Fruit fly (Drosophila melanogaster): ENCODE data around the gene Afti.

Gene Afti

DNA sequence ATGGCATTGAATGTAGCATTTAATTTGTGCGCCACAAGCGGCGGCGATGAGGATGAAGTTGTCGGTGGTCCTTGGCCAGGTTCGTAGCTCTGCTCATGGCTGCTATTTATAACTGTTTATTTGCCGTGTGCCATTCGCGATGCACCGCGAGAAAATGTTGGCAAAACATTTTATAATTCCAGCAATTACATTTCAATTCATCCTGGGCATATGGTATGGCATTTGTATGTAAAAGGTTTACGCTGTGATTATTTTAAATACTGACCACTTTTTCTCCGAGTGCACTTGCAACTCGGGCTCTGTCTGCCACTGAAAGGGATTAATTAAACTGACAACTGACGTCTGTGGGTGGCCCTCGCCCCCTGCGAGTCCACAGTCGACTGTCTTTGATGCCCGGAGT is 30.1 kb upstream of the Afti start (continued):
- TF ChIP-seq CG11247 (GFP tag; IDR thresholded peaks at IDR 0.05) (no peak), eve (GFP tag; optimal IDR thresholded peaks at IDR 0.05) (no peak), Hr51 (GFP tag; optimal IDR thresholded peaks at IDR 0.05) (peak in 1 of 2 experiments; percentile 41), ttk (GFP tag; IDR thresholded peaks at IDR 0.05) (no peak), ase (GFP tag; IDR thresholded peaks at IDR 0.05) (no peak), her (GFP tag; optimal IDR thresholded peaks at IDR 0.05) (no peak), CG6791 (GFP tag; IDR thresholded peaks at IDR 0.05; ENCODE audit: partially characterized antibody) (no peak), CG15514 (GFP tag; optimal IDR thresholded peaks at IDR 0.05) (no peak), HLH3B (GFP tag; IDR thresholded peaks at IDR 0.05) (no peak), sug (tag; optimal IDR thresholded peaks at IDR 0.05) (no peak), slbo (GFP tag; IDR thresholded peaks at IDR 0.05) (peak; percentile 62), CG7372 (GFP tag; IDR thresholded peaks at IDR 0.05) (no peak), dpn (GFP tag; optimal IDR thresholded peaks at IDR 0.05) (peak; percentile 24 to 27), C15 (GFP tag; IDR thresholded peaks at IDR 0.05) (no peak), dimm (GFP tag; IDR thresholded peaks at IDR 0.05) (peak; percentile 27; the same call in 1 of the 2 replicates), prd (optimal IDR thresholded peaks at IDR 0.05) (no peak), prd (GFP tag; IDR thresholded peaks at IDR 0.05) (peak; percentile 71), CG12391 (tag; optimal IDR thresholded peaks at IDR 0.05) (peak; percentile 30), HLH4C (GFP tag; IDR thresholded peaks at IDR 0.05; ENCODE audit: partially characterized antibody) (no peak), Hr3 (GFP tag; optimal IDR thresholded peaks at IDR 0.05) (peak; percentile 8), CG10543 (GFP tag; optimal IDR thresholded peaks at IDR 0.05) (no peak), CG1832 (GFP tag; optimal IDR thresholded peaks at IDR 0.05) (no peak), CG3065 (GFP tag; optimal IDR thresholded peaks at IDR 0.05) (no peak), dm (GFP tag; optimal IDR thresholded peaks at IDR 0.05) (no peak), CG13894 (tag; optimal IDR thresholded peaks at IDR 0.05) (no peak), Optix (GFP tag; IDR thresholded peaks at IDR 0.05) (peak; percentile 64), yki (optimal IDR thresholded peaks at IDR 0.05) (no peak), CG3407 (GFP tag; optimal IDR thresholded peaks at IDR 0.05) (no peak), otp (GFP tag; IDR thresholded peaks at IDR 0.05) (peak; percentile 46; the same call in 1 of the 3 replicates), exex (tag; optimal IDR thresholded peaks at IDR 0.05) (no peak), Hmx (GFP tag; optimal IDR thresholded peaks at IDR 0.05) (no peak), so (GFP tag; IDR thresholded peaks at IDR 0.05) (peak; percentile 63; the same call in 1 of the 3 replicates), CG10209 (GFP tag; optimal IDR thresholded peaks at IDR 0.05) (peak; percentile 22), amos (GFP tag; IDR thresholded peaks at IDR 0.05; ENCODE audit: partially characterized antibody) (no peak), CG4328 (GFP tag; optimal IDR thresholded peaks at IDR 0.05) (no peak), CG11696 (GFP tag; IDR thresholded peaks at IDR 0.05) (no peak), CG2712 (tag; optimal IDR thresholded peaks at IDR 0.05) (peak; percentile 15), CG9215 (GFP tag; IDR thresholded peaks at IDR 0.05) (no peak), CG2116 (GFP tag; optimal IDR thresholded peaks at IDR 0.05) (no peak), seq (GFP tag; IDR thresholded peaks at IDR 0.05) (peak; percentile 54; the same call in 1 of the 2 replicates), HmgD (GFP tag; optimal IDR thresholded peaks at IDR 0.05) (no peak), Fer3 (tag; optimal IDR thresholded peaks at IDR 0.05) (peak; percentile 19), CG7839 (tag; optimal IDR thresholded peaks at IDR 0.05) (peak; percentile 31), vvl (GFP tag; IDR thresholded peaks at IDR 0.05) (peak; percentile 74), CTCF (GFP tag; optimal IDR thresholded peaks at IDR 0.05) (no peak), kah (GFP tag; optimal IDR thresholded peaks at IDR 0.05) (no peak), CG2889 (GFP tag; IDR thresholded peaks at IDR 0.05) (0 out of 3 replicates have a peak, but pooled peaks have one; percentile 6), dati (GFP tag; IDR thresholded peaks at IDR 0.05) (no peak), h (optimal IDR thresholded peaks at IDR 0.05) (no peak), Bteb2 (GFP tag; optimal IDR thresholded peaks at IDR 0.05) (no peak), CG7556 (GFP tag; optimal IDR thresholded peaks at IDR 0.05) (peak; percentile 21), wor (GFP tag; IDR thresholded peaks at IDR 0.05) (no peak), da (GFP tag; optimal IDR thresholded peaks at IDR 0.05) (no peak), ham (GFP tag; IDR thresholded peaks at IDR 0.05) (no peak)

Measured in whole organism, embryonic.